Worm (Caenorhabditis elegans) whole organism, L2 larva: ENCODE measurements around the gene ins-2.

ENCODE experiments used
- C34F6.9 ChIP-seq: fragments of 150-350 bp; optimal IDR thresholded peaks from 2 replicates; lab custom pipeline; 2014; ENCODE audit warnings: missing biosample characterization, missing genetic modification characterization
- F13H6.1 ChIP-seq: sonication (generic microtip); optimal IDR thresholded peaks from 2 replicates; lab custom pipeline; 2016; ENCODE audit warnings: missing genetic modification characterization, missing compliant biosample characterization
- R02D3.7 ChIP-seq: fragments of 150-350 bp; optimal IDR thresholded peaks from 2 replicates; lab custom pipeline; 2014; ENCODE audit warnings: missing biosample characterization, missing genetic modification characterization
- Y55F3AM.14 ChIP-seq: fragments of 200-800 bp; sonication (Bioruptor generic); optimal IDR thresholded peaks from 2 replicates; lab custom pipeline; 2018; ENCODE audit warnings: mild to moderate bottlenecking, missing genetic modification characterization, missing compliant biosample characterization
- ZK546.5 ChIP-seq: sonication (generic microtip); optimal IDR thresholded peaks from 2 replicates; lab custom pipeline; 2017; ENCODE audit warnings: missing biosample characterization, missing genetic modification characterization
- aly-2 ChIP-seq: fragments of 150-350 bp; optimal IDR thresholded peaks from 2 replicates; lab custom pipeline; 2014; ENCODE audit warnings: missing biosample characterization, missing genetic modification characterization
- ama-1 ChIP-seq: fragments of 150-350 bp; optimal IDR thresholded peaks from 2 replicates; lab custom pipeline; 2018; ENCODE audit warnings: inconsistent platforms
- blmp-1 ChIP-seq: sonication (generic microtip); optimal IDR thresholded peaks from 2 replicates; lab custom pipeline; 2017; ENCODE audit warnings: missing genetic modification characterization, mild to moderate bottlenecking, missing compliant biosample characterization, antibody characterized with exemption, moderate library complexity; ENCODE audit not compliant: insufficient read depth
- ceh-16 ChIP-seq: fragments of 150-350 bp; optimal IDR thresholded peaks from 2 replicates; lab custom pipeline; 2014; ENCODE audit warnings: missing biosample characterization, missing genetic modification characterization
- ceh-82 ChIP-seq: fragments of 150-350 bp; optimal IDR thresholded peaks from 2 replicates; lab custom pipeline; 2014; ENCODE audit warnings: missing biosample characterization, missing genetic modification characterization
- crh-2 ChIP-seq: sonication (generic microtip); optimal IDR thresholded peaks from 2 replicates; lab custom pipeline; 2017; ENCODE audit warnings: missing biosample characterization, missing genetic modification characterization
- dmd-4 ChIP-seq: sonication (generic microtip); optimal IDR thresholded peaks from 2 replicates; lab custom pipeline; 2017; ENCODE audit warnings: missing biosample characterization, missing genetic modification characterization
- elt-1 ChIP-seq: fragments of 150-350 bp; optimal IDR thresholded peaks from 2 replicates; lab custom pipeline; 2014; ENCODE audit warnings: missing biosample characterization, missing genetic modification characterization
- elt-3 ChIP-seq: sonication (generic microtip); optimal IDR thresholded peaks from 2 replicates; lab custom pipeline; 2017; ENCODE audit warnings: missing biosample characterization, missing genetic modification characterization
- fos-1 ChIP-seq: fragments of 150-350 bp; optimal IDR thresholded peaks from 2 replicates; lab custom pipeline; 2014; ENCODE audit warnings: missing biosample characterization, missing genetic modification characterization
- gmeb-1 ChIP-seq: fragments of 150-350 bp; optimal IDR thresholded peaks from 2 replicates; lab custom pipeline; 2014; ENCODE audit warnings: missing biosample characterization, missing genetic modification characterization
- lin-11 ChIP-seq: fragments of 150-350 bp; sonication (generic microtip); optimal IDR thresholded peaks from 2 replicates; lab custom pipeline; 2014; ENCODE audit warnings: missing biosample characterization, missing genetic modification characterization, inconsistent platforms, mixed read lengths
- lin-39 ChIP-seq: fragments of 150-350 bp; optimal IDR thresholded peaks from 2 replicates; lab custom pipeline; 2014; ENCODE audit warnings: missing biosample characterization, missing genetic modification reagents, missing genetic modification characterization
- lsy-2 ChIP-seq, 2 experiments: fragments of 150-350 bp in 1 of 2; sonication (generic microtip) in 1 of 2; optimal IDR thresholded peaks; 2 replicates each; lab custom pipeline; 2014 to 2017; ENCODE audit warnings: missing biosample characterization in 2 of 2, missing genetic modification characterization in 2 of 2
- mab-5 ChIP-seq: fragments of 150-350 bp; optimal IDR thresholded peaks from 2 replicates; lab custom pipeline; 2014; ENCODE audit warnings: missing biosample characterization, missing genetic modification characterization
- mbf-1 ChIP-seq: sonication (generic microtip); optimal IDR thresholded peaks from 2 replicates; lab custom pipeline; 2017; ENCODE audit warnings: missing biosample characterization, missing genetic modification characterization
- mdl-1 ChIP-seq, 2 experiments: fragments of 150-350 bp in 1 of 2; sonication (generic microtip) in 1 of 2; optimal IDR thresholded peaks; 2 replicates each; lab custom pipeline; 2017; ENCODE audit warnings: missing biosample characterization in 2 of 2, missing genetic modification characterization in 2 of 2
- nhr-10 ChIP-seq: sonication (generic microtip); optimal IDR thresholded peaks from 2 replicates; lab custom pipeline; 2017; ENCODE audit warnings: missing biosample characterization, missing genetic modification characterization
- nhr-11 ChIP-seq: fragments of 150-350 bp; optimal IDR thresholded peaks from 2 replicates; lab custom pipeline; 2014; ENCODE audit warnings: missing biosample characterization, missing genetic modification characterization
- nhr-12 ChIP-seq: fragments of 150-350 bp; optimal IDR thresholded peaks from 2 replicates; lab custom pipeline; 2014; ENCODE audit warnings: missing biosample characterization, missing genetic modification characterization
- nhr-129 ChIP-seq: fragments of 150-350 bp; optimal IDR thresholded peaks from 2 replicates; lab custom pipeline; 2014; ENCODE audit warnings: missing biosample characterization, missing genetic modification characterization
- nhr-21 ChIP-seq: fragments of 150-350 bp; optimal IDR thresholded peaks from 2 replicates; lab custom pipeline; 2014; ENCODE audit warnings: missing biosample characterization, missing genetic modification characterization
- nhr-23 ChIP-seq: fragments of 150-350 bp; optimal IDR thresholded peaks from 2 replicates; lab custom pipeline; 2014; ENCODE audit warnings: missing biosample characterization, missing genetic modification reagents, missing genetic modification characterization
- nhr-237 ChIP-seq: fragments of 150-350 bp; optimal IDR thresholded peaks from 2 replicates; lab custom pipeline; 2014; ENCODE audit warnings: missing biosample characterization, missing genetic modification characterization
- nhr-25 ChIP-seq: fragments of 150-350 bp; sonication (generic microtip); optimal IDR thresholded peaks from 3 replicates; lab custom pipeline; 2014; ENCODE audit warnings: missing biosample characterization, missing genetic modification characterization
- nhr-6 ChIP-seq: fragments of 150-350 bp; optimal IDR thresholded peaks from 2 replicates; lab custom pipeline; 2014; ENCODE audit warnings: missing biosample characterization, missing genetic modification characterization
- nhr-77 ChIP-seq: fragments of 150-350 bp; optimal IDR thresholded peaks from 2 replicates; lab custom pipeline; 2014; ENCODE audit warnings: missing biosample characterization, missing genetic modification characterization
- peb-1 ChIP-seq: fragments of 150-350 bp; optimal IDR thresholded peaks from 2 replicates; lab custom pipeline; 2014; ENCODE audit warnings: missing biosample characterization, missing genetic modification characterization
- sem-4 ChIP-seq: fragments of 150-350 bp; optimal IDR thresholded peaks from 2 replicates; lab custom pipeline; 2014; ENCODE audit warnings: missing biosample characterization, missing genetic modification reagents, missing genetic modification characterization
- sma-3 ChIP-seq: sonication (generic microtip); optimal IDR thresholded peaks from 2 replicates; lab custom pipeline; 2016; ENCODE audit warnings: missing genetic modification reagents, missing genetic modification characterization, missing compliant biosample characterization
- sma-9 ChIP-seq, 2 experiments: fragments of 150-350 bp in 1 of 2; sonication (generic microtip) in 1 of 2; optimal IDR thresholded peaks; 2 replicates each; lab custom pipeline; 2014 to 2016; ENCODE audit warnings: missing genetic modification characterization in 2 of 2, mild to moderate bottlenecking in 1 of 2, missing biosample characterization in 1 of 2, missing compliant biosample characterization in 1 of 2, missing genetic modification reagents in 1 of 2, moderate library complexity in 1 of 2
- unc-39 ChIP-seq: fragments of 150-350 bp; optimal IDR thresholded peaks from 2 replicates; lab custom pipeline; 2014; ENCODE audit warnings: missing biosample characterization, missing genetic modification characterization
- unc-55 ChIP-seq: fragments of 150-350 bp; sonication (generic microtip); optimal IDR thresholded peaks from 3 replicates; lab custom pipeline; 2014; ENCODE audit warnings: missing biosample characterization, missing genetic modification reagents, missing genetic modification characterization
- unc-62 ChIP-seq: fragments of 150-350 bp; optimal IDR thresholded peaks from 2 replicates; lab custom pipeline; 2014; ENCODE audit warnings: missing biosample characterization, missing genetic modification reagents, missing genetic modification characterization
- zag-1 ChIP-seq: fragments of 150-350 bp; optimal IDR thresholded peaks from 2 replicates; lab custom pipeline; 2014; ENCODE audit warnings: missing biosample characterization, missing genetic modification characterization
- ztf-1 ChIP-seq: fragments of 200-800 bp; sonication (Bioruptor generic); conservative IDR thresholded peaks from 2 replicates; pipeline ENCODE4 v1.3.6; 2022; ENCODE audit warnings: missing genetic modification characterization, missing compliant biosample characterization
- ztf-11 ChIP-seq: sonication (generic microtip); optimal IDR thresholded peaks from 2 replicates; lab custom pipeline; 2017; ENCODE audit warnings: missing biosample characterization, missing genetic modification characterization
- ztf-4 ChIP-seq: fragments of 150-350 bp; optimal IDR thresholded peaks from 2 replicates; lab custom pipeline; 2014; ENCODE audit warnings: missing biosample characterization, missing genetic modification characterization

Gene ins-2

ce11 chrII:5988224-5988623, at the start of gene ins-2:
ins-2 (plus strand) TSS chrII:5988524.
- TF ChIP-seq lin-11 (tag; lab: Kevin White, UChicago) (no peak), aly-2 (tag; lab: Kevin White, UChicago) (no peak)

ce11 chrII:5940815-5941214, 47.5 kb upstream of the ins-2 start, which contains the start of gene F28B12.6:
F28B12.6 (plus strand) TSS chrII:5940863.
- TF ChIP-seq ceh-16 (tag; lab: Kevin White, UChicago) = no peak
- TF ChIP-seq nhr-11 (tag; lab: Kevin White, UChicago) = no peak
- TF ChIP-seq ztf-11 (tag; lab: Kevin White, UChicago) = no peak
- TF ChIP-seq elt-1 = no peak
- no peak for TF ChIP-seq ztf-4 (tag; lab: Kevin White, UChicago)
- TF ChIP-seq sma-3 (GFP tag; lab: Kevin White, UChicago) = peak; percentile 10

ce11 chrII:5942593-5942992, 45.7 kb upstream of the ins-2 start, which contains the start of gene F28B12.1:
F28B12.1 (plus strand) TSS chrII:5942927.
- TF ChIP-seq lin-11 (tag; lab: Kevin White, UChicago) = no peak
- no peak for TF ChIP-seq lin-39
- TF ChIP-seq gmeb-1 = no peak
- TF ChIP-seq ama-1 (lab: Kevin White, UChicago) = no peak
- TF ChIP-seq sma-3 (GFP tag; lab: Kevin White, UChicago) = no peak
- TF ChIP-seq blmp-1 (tag; lab: Kevin White, UChicago) = no peak
- TF ChIP-seq mab-5 (tag; lab: Kevin White, UChicago) = no peak
- TF ChIP-seq ZK546.5 (tag; lab: Kevin White, UChicago) = no peak
- TF ChIP-seq dmd-4 (tag; lab: Kevin White, UChicago) = no peak
- TF ChIP-seq unc-55 (GFP tag; lab: Kevin White, UChicago) = peak; percentile 40
- TF ChIP-seq zag-1 = no peak
- TF ChIP-seq ceh-16 (tag; lab: Kevin White, UChicago) = no peak
- TF ChIP-seq nhr-25 (tag; lab: Kevin White, UChicago) = no peak
- no peak for TF ChIP-seq ztf-1 (GFP tag; lab: Robert Waterston, UW)
- TF ChIP-seq nhr-10 = no peak
- TF ChIP-seq nhr-11 (tag; lab: Kevin White, UChicago) = no peak
- no peak for TF ChIP-seq ceh-82
- TF ChIP-seq sem-4 = no peak
- TF ChIP-seq elt-3 (tag; lab: Kevin White, UChicago) = no peak
- peak; percentile 23 for TF ChIP-seq fos-1 (tag; lab: Kevin White, UChicago)
- no peak for TF ChIP-seq elt-1
- no peak for TF ChIP-seq Y55F3AM.14
- TF ChIP-seq mdl-1 (tag; optimal IDR thresholded peaks at IDR 0.05; lab: Kevin White, UChicago) = no peak
- no peak for TF ChIP-seq sma-9 (GFP tag; optimal IDR thresholded peaks at IDR 0.05; lab: Kevin White, UChicago)
- TF ChIP-seq sma-9 (tag; optimal IDR thresholded peaks at IDR 0.05; lab: Kevin White, UChicago) = no peak
- TF ChIP-seq nhr-77 (tag; lab: Kevin White, UChicago) = no peak
- peak; percentile 75 for TF ChIP-seq C34F6.9 (tag; lab: Kevin White, UChicago)
- TF ChIP-seq unc-39 (tag; lab: Kevin White, UChicago) = no peak
- no peak for TF ChIP-seq F13H6.1
- TF ChIP-seq aly-2 (tag; lab: Kevin White, UChicago) = no peak
- no peak for TF ChIP-seq nhr-6 (tag; lab: Kevin White, UChicago)
- peak in 1 of 2 experiments; percentile 61 for TF ChIP-seq lsy-2 (tag; optimal IDR thresholded peaks at IDR 0.05; lab: Kevin White, UChicago)
- TF ChIP-seq peb-1 (tag; lab: Kevin White, UChicago) = no peak
- no peak for TF ChIP-seq nhr-12
- TF ChIP-seq nhr-23 (tag; lab: Kevin White, UChicago) = no peak
- no peak for TF ChIP-seq nhr-237 (tag; lab: Kevin White, UChicago)
- TF ChIP-seq nhr-21 (tag; lab: Kevin White, UChicago) = no peak
- no peak for TF ChIP-seq mbf-1
- TF ChIP-seq unc-62 (GFP tag; lab: Kevin White, UChicago) = no peak
- no peak for TF ChIP-seq crh-2
- no peak for TF ChIP-seq R02D3.7 (tag; lab: Kevin White, UChicago)
- no peak for TF ChIP-seq ztf-11 (tag; lab: Kevin White, UChicago)
- TF ChIP-seq ztf-4 (tag; lab: Kevin White, UChicago) = no peak
- peak; percentile 43 for TF ChIP-seq nhr-129
